Fruit fly (Drosophila melanogaster): ENCODE measurements around the gene Gabat.

The Gabat gene

dm6 chr3L:20004442-20004869 is 4.0 kb upstream of the Gabat start (continued):
- TF ChIP-seq Fer3 (tag; optimal IDR thresholded peaks at IDR 0.05) = no peak
- TF ChIP-seq Fer2 (tag; optimal IDR thresholded peaks at IDR 0.05) = no peak
- TF ChIP-seq Hr51 (GFP tag; optimal IDR thresholded peaks at IDR 0.05) = peak in 1 of 2 experiments; percentile 37
- no peak for TF ChIP-seq gcm (GFP tag; optimal IDR thresholded peaks at IDR 0.05)
- no peak for TF ChIP-seq exex (tag; optimal IDR thresholded peaks at IDR 0.05)
- TF ChIP-seq zen (tag; optimal IDR thresholded peaks at IDR 0.05) = peak; percentile 49
- TF ChIP-seq CG2678 (tag; optimal IDR thresholded peaks at IDR 0.05) = no peak
- TF ChIP-seq klu (GFP tag; IDR thresholded peaks at IDR 0.05) = no peak
- TF ChIP-seq nerfin-1 (tag; optimal IDR thresholded peaks at IDR 0.05) = peak; percentile 74
- no peak for TF ChIP-seq CG12071 (GFP tag; optimal IDR thresholded peaks at IDR 0.05)
- no peak for TF ChIP-seq slbo (GFP tag; IDR thresholded peaks at IDR 0.05)
- no peak for TF ChIP-seq CkIIα-i1 (GFP tag; IDR thresholded peaks at IDR 0.05)
- TF ChIP-seq br (optimal IDR thresholded peaks at IDR 0.05) = no peak
- no peak for TF ChIP-seq run (tag; optimal IDR thresholded peaks at IDR 0.05)
- TF ChIP-seq CG42726 (GFP tag; IDR thresholded peaks at IDR 0.05; ENCODE audit: partially characterized antibody) = 0 out of 2 replicates have a peak, but pooled peaks have one; percentile 47
- no peak for TF ChIP-seq CG2199 (GFP tag; IDR thresholded peaks at IDR 0.05)
- no peak for TF ChIP-seq otp (GFP tag; IDR thresholded peaks at IDR 0.05)
- peak; percentile 79; the same call in 1 of the 2 replicates for TF ChIP-seq Bgb (GFP tag; IDR thresholded peaks at IDR 0.05; ENCODE audit: partially characterized antibody)
- no peak for TF ChIP-seq pros (GFP tag; optimal IDR thresholded peaks at IDR 0.05)
- 0 out of 2 replicates have a peak, but pooled peaks have one; percentile 10 for TF ChIP-seq tna (GFP tag; IDR thresholded peaks at IDR 0.05; ENCODE audit: partially characterized antibody)
- TF ChIP-seq sug (tag; optimal IDR thresholded peaks at IDR 0.05) = no peak
- peak; percentile 69 for TF ChIP-seq sens (GFP tag)
- TF ChIP-seq fd96Cb (tag; optimal IDR thresholded peaks at IDR 0.05) = no peak
- peak; percentile 69 for TF ChIP-seq Vsx1 (GFP tag; optimal IDR thresholded peaks at IDR 0.05)
- TF ChIP-seq fd3F (GFP tag; optimal IDR thresholded peaks at IDR 0.05) = no peak
- no peak for TF ChIP-seq Fer1 (GFP tag; optimal IDR thresholded peaks at IDR 0.05)
- no peak for TF ChIP-seq Pdp1 (GFP tag; optimal IDR thresholded peaks at IDR 0.05)
- TF ChIP-seq CG14050 (GFP tag; IDR thresholded peaks at IDR 0.05) = no peak
- TF ChIP-seq Hsf (GFP tag; optimal IDR thresholded peaks at IDR 0.05) = no peak
- no peak for TF ChIP-seq croc (GFP tag; conservative IDR thresholded peaks at IDR 0.05)
- TF ChIP-seq CG30403 (GFP tag; optimal IDR thresholded peaks at IDR 0.05) = no peak
- no peak for TF ChIP-seq tx (GFP tag; optimal IDR thresholded peaks at IDR 0.05)
- peak; percentile 93 for TF ChIP-seq CTCF (GFP tag; optimal IDR thresholded peaks at IDR 0.05)
- no peak for TF ChIP-seq NFAT (GFP tag; IDR thresholded peaks at IDR 0.05)
- TF ChIP-seq CG6683 (GFP tag; optimal IDR thresholded peaks at IDR 0.05) = no peak
- peak; percentile 14 for TF ChIP-seq CG2875 (GFP tag; optimal IDR thresholded peaks at IDR 0.05)
- no peak for TF ChIP-seq cad (GFP tag; optimal IDR thresholded peaks at IDR 0.05)
- TF ChIP-seq hkb (optimal IDR thresholded peaks at IDR 0.05) = no peak
- peak; percentile 13; the same call in 1 of the 2 replicates for TF ChIP-seq hkb (GFP tag; IDR thresholded peaks at IDR 0.05)
- no peak for TF ChIP-seq CG17359 (tag; optimal IDR thresholded peaks at IDR 0.05)
- no peak for TF ChIP-seq CG7556 (GFP tag; optimal IDR thresholded peaks at IDR 0.05)
- TF ChIP-seq shn (GFP tag; optimal IDR thresholded peaks at IDR 0.05) = no peak
- TF ChIP-seq C15 (GFP tag; IDR thresholded peaks at IDR 0.05) = no peak
- peak; percentile 25 for TF ChIP-seq CG2116 (GFP tag; optimal IDR thresholded peaks at IDR 0.05)
- no peak for TF ChIP-seq sens-2 (GFP tag; IDR thresholded peaks at IDR 0.05)
- TF ChIP-seq ham (GFP tag; IDR thresholded peaks at IDR 0.05) = no peak
- TF ChIP-seq pfk (GFP tag; optimal IDR thresholded peaks at IDR 0.05) = no peak
- no peak for TF ChIP-seq pan (optimal IDR thresholded peaks at IDR 0.05)
- no peak for TF ChIP-seq pan (GFP tag; optimal IDR thresholded peaks at IDR 0.05 in 1 of 2, IDR thresholded peaks at IDR 0.05 in 1 of 2)
- no peak for TF ChIP-seq slou (GFP tag; optimal IDR thresholded peaks at IDR 0.05)
- no peak for TF ChIP-seq Hey (tag; optimal IDR thresholded peaks at IDR 0.05)
- TF ChIP-seq Bdp1 (GFP tag; optimal IDR thresholded peaks at IDR 0.05) = no peak
